Fruit fly (Drosophila melanogaster): Measurements from ENCODE around the gene CG32085.
A peak's percentile ranks its signal among the peaks of the same experiment; 100 is the strongest.

The CG32085 gene

DNA sequence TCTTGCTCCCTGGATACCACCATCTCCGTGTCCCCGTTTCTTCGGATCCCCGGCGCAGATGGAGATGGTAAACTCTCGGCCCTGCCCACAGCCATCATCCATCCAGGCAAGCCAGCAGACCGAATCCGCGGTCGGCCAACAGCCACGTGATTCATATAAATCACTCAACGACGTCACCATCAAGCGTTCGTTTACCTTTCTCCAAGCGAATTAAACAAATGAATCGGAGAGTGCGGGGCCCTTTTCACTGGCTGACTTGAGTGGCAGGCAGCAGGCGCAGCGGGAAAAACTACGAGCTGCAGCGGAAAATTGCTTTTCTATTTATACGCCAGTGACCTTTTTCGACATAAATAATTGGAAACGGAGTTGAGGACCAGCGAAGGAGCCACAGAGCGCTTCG lies 23.4 kb upstream of the CG32085 start (continued):
- TF ChIP-seq her (GFP tag; optimal IDR thresholded peaks at IDR 0.05) = no peak
- TF ChIP-seq CG6689 (GFP tag; IDR thresholded peaks at IDR 0.05) = no peak
- peak in 1 of 2 experiments; percentile 18 for TF ChIP-seq Hr78 (GFP tag; optimal IDR thresholded peaks at IDR 0.05)
- no peak for TF ChIP-seq gt (GFP tag; IDR thresholded peaks at IDR 0.05)
- no peak for TF ChIP-seq Doc2 (GFP tag; IDR thresholded peaks at IDR 0.05)
- peak; percentile 32 for TF ChIP-seq twi (tag; optimal IDR thresholded peaks at IDR 0.05)
- no peak for TF ChIP-seq prd (optimal IDR thresholded peaks at IDR 0.05)
- no peak for TF ChIP-seq prd (GFP tag; IDR thresholded peaks at IDR 0.05)
- no peak for TF ChIP-seq CG12744 (GFP tag; optimal IDR thresholded peaks at IDR 0.05)

DNA sequence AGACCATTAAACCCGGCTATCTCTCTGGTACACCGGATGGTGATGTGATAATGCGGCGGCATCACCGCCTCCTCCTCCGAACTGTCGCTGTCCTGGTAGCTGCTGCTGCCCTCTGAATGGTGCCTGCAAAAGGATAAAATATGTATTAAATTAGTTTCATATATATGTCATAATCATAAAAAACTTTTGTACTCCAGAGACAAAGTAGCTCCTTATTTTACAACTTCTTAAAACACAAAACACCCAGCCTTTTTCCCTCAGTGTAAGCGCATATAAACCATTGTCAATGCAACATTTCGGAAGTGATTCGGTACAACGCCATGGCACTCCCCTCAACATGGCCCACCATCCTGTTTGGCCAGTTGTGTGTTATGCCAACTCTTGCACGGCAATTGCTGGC lies 21.5 kb upstream of the CG32085 start:
- TF ChIP-seq CG7928 (GFP tag; optimal IDR thresholded peaks at IDR 0.05) (no peak), Drgx (GFP tag; IDR thresholded peaks at IDR 0.05) (peak; percentile 43)

DNA sequence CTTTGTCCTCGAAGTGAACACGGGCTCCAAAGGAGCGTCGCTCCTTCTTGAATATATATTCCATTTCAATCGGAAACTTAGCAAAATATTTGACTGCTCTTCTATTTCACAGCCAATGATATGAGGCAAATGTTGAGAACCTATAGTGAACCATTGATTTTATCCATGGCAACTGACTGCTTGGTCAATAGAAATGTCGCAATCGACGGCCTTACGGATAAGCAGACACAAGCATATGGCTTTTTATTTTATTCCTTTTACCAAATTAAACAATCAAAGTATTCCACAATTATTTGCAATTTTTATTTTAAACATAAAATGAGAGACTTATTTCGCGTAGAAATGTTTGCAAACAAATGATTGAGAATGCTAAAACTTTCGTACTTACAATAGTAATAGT lies 19.0 kb upstream of the CG32085 start, which contains the start of gene Dnai2:
Gene Dnai2, minus strand, starts transcription at position 101 of the 400 bp plus-strand sequence.
- TF ChIP-seq Med (GFP tag) = peak; percentile 33
- no peak for TF ChIP-seq ro (GFP tag; IDR thresholded peaks at IDR 0.05)

DNA sequence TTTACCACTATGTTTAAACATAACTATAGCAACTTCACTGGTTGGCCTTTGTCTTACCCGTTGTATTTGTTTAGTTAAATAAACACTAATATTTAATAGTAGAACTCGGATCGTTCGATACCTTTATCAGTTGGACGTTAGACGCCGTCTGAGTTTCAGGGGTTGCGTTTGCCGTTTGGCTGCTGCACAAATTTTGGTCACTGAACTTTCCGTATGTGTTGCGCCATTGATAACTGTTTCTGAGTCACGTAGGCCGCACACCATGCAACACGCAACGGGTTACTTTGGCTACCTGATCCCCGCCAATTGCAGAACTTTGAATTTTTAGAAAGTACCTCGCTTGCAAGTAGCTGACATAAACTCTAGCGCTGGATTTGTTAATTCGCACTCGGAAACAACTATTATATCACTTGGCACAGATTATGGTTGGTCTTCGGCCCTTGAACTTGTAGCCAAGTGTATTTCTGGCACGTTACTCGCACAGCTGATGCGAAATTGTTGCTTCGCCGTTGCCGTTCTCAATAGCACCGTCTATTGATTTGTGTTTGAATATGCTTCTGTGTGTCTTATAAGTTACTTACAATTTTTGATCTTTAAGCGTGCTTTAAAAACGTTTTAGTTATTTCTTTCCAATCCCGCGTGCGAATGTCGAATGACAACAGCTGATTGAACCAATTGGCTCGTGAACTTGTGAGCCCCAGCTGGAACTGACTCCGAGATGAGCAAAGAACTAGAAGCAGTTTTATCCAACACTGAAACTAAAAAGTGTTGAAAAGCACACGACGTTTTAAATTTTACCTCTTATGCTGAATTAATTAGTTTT lies 16.4 kb upstream of the CG32085 start, which contains the start of gene Dph1:
Gene Dph1, minus strand, starts transcription at position 670 of the 823 bp plus-strand sequence.
- TF ChIP-seq Fer3 (tag; optimal IDR thresholded peaks at IDR 0.05) (peak; percentile 77), ERR (GFP tag; optimal IDR thresholded peaks at IDR 0.05) (peak; percentile 65), CG12769 (tag; optimal IDR thresholded peaks at IDR 0.05) (peak; percentile 90), bsh (GFP tag; optimal IDR thresholded peaks at IDR 0.05) (peak; percentile 79 to 89), CG9215 (GFP tag; IDR thresholded peaks at IDR 0.05) (no peak; the same call in 1 of the 2 replicates), Awh (GFP tag; IDR thresholded peaks at IDR 0.05) (peak; percentile 85), ash1 (GFP tag; optimal IDR thresholded peaks at IDR 0.05) (peak; percentile 2), CG3995 (GFP tag; optimal IDR thresholded peaks at IDR 0.05) (peak; percentile 76), gem (tag; optimal IDR thresholded peaks at IDR 0.05) (peak; percentile 87), nerfin-2 (GFP tag; IDR thresholded peaks at IDR 0.05; ENCODE audit: partially characterized antibody) (no peak), lov (optimal IDR thresholded peaks at IDR 0.05) (no peak), lov (GFP tag; IDR thresholded peaks at IDR 0.05) (peak; percentile 67; the same call in 1 of the 3 replicates), maf-S (GFP tag; optimal IDR thresholded peaks at IDR 0.05) (peak; percentile 57), Sox102F (GFP tag; optimal IDR thresholded peaks at IDR 0.05) (peak; percentile 87), Bteb2 (GFP tag; optimal IDR thresholded peaks at IDR 0.05) (peak; percentile 53), ewg (GFP tag; optimal IDR thresholded peaks at IDR 0.05) (peak; percentile 77), CG30431 (GFP tag; optimal IDR thresholded peaks at IDR 0.05) (peak; percentile 73), amos (GFP tag; IDR thresholded peaks at IDR 0.05; ENCODE audit: partially characterized antibody) (peak; percentile 70; the same call in 1 of the 2 replicates), CG14965 (GFP tag; optimal IDR thresholded peaks at IDR 0.05; ENCODE audit: borderline replicate concordance) (peak; percentile 47), Mes4 (GFP tag; optimal IDR thresholded peaks at IDR 0.05) (peak; percentile 80), CG18262 (tag; optimal IDR thresholded peaks at IDR 0.05) (peak; percentile 85), CG15479 (GFP tag; optimal IDR thresholded peaks at IDR 0.05) (peak; percentile 68), CG9932 (GFP tag; IDR thresholded peaks at IDR 0.05) (peak; percentile 8; the same call in 1 of the 2 replicates), zfh1 (GFP tag; IDR thresholded peaks at IDR 0.05) (peak; percentile 92), zf30C (GFP tag; optimal IDR thresholded peaks at IDR 0.05) (no peak), gcm2 (GFP tag; optimal IDR thresholded peaks at IDR 0.05) (peak; percentile 79), lola (GFP tag; optimal IDR thresholded peaks at IDR 0.05) (peak in 1 of 3 experiments; percentile 84), Adf1 (GFP tag; IDR thresholded peaks at IDR 0.05) (peak; percentile 36; the same call in 1 of the 2 replicates), CG1832 (GFP tag; optimal IDR thresholded peaks at IDR 0.05) (no peak), CG4282 (GFP tag; optimal IDR thresholded peaks at IDR 0.05) (peak; percentile 53), ham (GFP tag; IDR thresholded peaks at IDR 0.05) (peak; percentile 42; the same call in 1 of the 2 replicates)

Measured in whole organism, embryonic.